Fruit fly (Drosophila melanogaster) whole organism, wandering third instar larva: ENCODE data around the gene Creld.
A peak's percentile ranks its signal among the peaks of the same experiment; 100 is the strongest.

Experiments used
- Abd-B ChIP-seq: fragments of >200 bp; optimal IDR thresholded peaks from 2 replicates; lab custom pipeline; 2017; ENCODE audit warnings: missing biosample characterization, missing genetic modification characterization
- CrebA ChIP-seq: fragments of 200-800 bp; sonication (Bioruptor generic); optimal IDR thresholded peaks from 2 replicates; lab custom pipeline; 2016; ENCODE audit warnings: missing biosample characterization, mild to moderate bottlenecking, missing genetic modification characterization, borderline replicate concordance
- Dfd ChIP-seq: fragments of >200 bp; optimal IDR thresholded peaks from 2 replicates; lab custom pipeline; 2017; ENCODE audit warnings: missing biosample characterization, missing genetic modification characterization
- Dif ChIP-seq: fragments of 200-275, 200-300 bp; sonication (Bioruptor generic); optimal IDR thresholded peaks from 2 replicates; lab custom pipeline; 2018; ENCODE audit warnings: missing biosample characterization, missing genetic modification characterization; ENCODE audit not compliant: partially characterized antibody
- GATAd ChIP-seq: sonication (Bioruptor generic); optimal IDR thresholded peaks from 2 replicates; lab custom pipeline; 2016; ENCODE audit warnings: missing biosample characterization, missing genetic modification characterization
- Hnf4 ChIP-seq: fragments of 200-800 bp; sonication (Bioruptor generic); optimal IDR thresholded peaks from 2 replicates; lab custom pipeline; 2016; ENCODE audit warnings: missing biosample characterization, mild to moderate bottlenecking, missing genetic modification characterization
- Hr78 ChIP-seq: fragments of >200 bp; optimal IDR thresholded peaks from 2 replicates; lab custom pipeline; 2017; ENCODE audit warnings: missing biosample characterization, missing genetic modification characterization
- Hr83 ChIP-seq: fragments of 200-300 bp; sonication (Bioruptor generic); optimal IDR thresholded peaks from 2 replicates; lab custom pipeline; 2016; ENCODE audit warnings: missing biosample characterization, mild to moderate bottlenecking, missing genetic modification characterization, moderate library complexity; ENCODE audit not compliant: poor library complexity, severe bottlenecking
- Jra ChIP-seq: sonication (Bioruptor generic); optimal IDR thresholded peaks from 2 replicates; lab custom pipeline; 2016; ENCODE audit warnings: missing biosample characterization, missing genetic modification characterization
- Myc ChIP-seq: fragments of >200 bp; optimal IDR thresholded peaks from 2 replicates; lab custom pipeline; 2017
- N ChIP-seq: fragments of >200 bp; optimal IDR thresholded peaks from 2 replicates; lab custom pipeline; 2018; ENCODE audit warnings: missing biosample characterization, missing external identifiers, missing genetic modification characterization
- OdsH ChIP-seq: fragments of 200-800 bp; sonication (Bioruptor generic); optimal IDR thresholded peaks from 2 replicates; lab custom pipeline; 2016; ENCODE audit warnings: missing biosample characterization, mild to moderate bottlenecking, missing genetic modification characterization
- Rel ChIP-seq, 2 experiments: fragments of 200-800 bp; sonication (Bioruptor generic) in 1 of 2; optimal IDR thresholded peaks; 2 replicates in 1 of 2; 3 replicates in 1 of 2; lab custom pipeline; 2016 to 2019; ENCODE audit warnings: mild to moderate bottlenecking in 2 of 2, missing biosample characterization in 2 of 2, missing genetic modification characterization in 2 of 2, moderate library complexity in 1 of 2
- Sp1 ChIP-seq: fragments of 200-800 bp; sonication (Bioruptor generic); optimal IDR thresholded peaks from 3 replicates; lab custom pipeline; 2019; ENCODE audit warnings: missing biosample characterization, mild to moderate bottlenecking, missing genetic modification characterization, moderate library complexity
- br ChIP-seq: fragments of 200-800 bp; sonication (Bioruptor generic); optimal IDR thresholded peaks from 2 replicates; lab custom pipeline; 2016; ENCODE audit warnings: missing biosample characterization, missing genetic modification characterization
- dl ChIP-seq, 2 experiments: fragments of 175-275, 200-275 bp in 1 of 2; fragments of 200-275 bp in 1 of 2; sonication (Bioruptor generic); optimal IDR thresholded peaks; lab custom pipeline; 2018; ENCODE audit warnings: mild to moderate bottlenecking in 2 of 2, missing biosample characterization in 2 of 2, missing genetic modification characterization in 2 of 2, moderate library complexity in 2 of 2; ENCODE audit not compliant: partially characterized antibody in 2 of 2, insufficient read depth in 1 of 2
- dmrt93B ChIP-seq: fragments of 200-800 bp; sonication (Bioruptor generic); optimal IDR thresholded peaks from 2 replicates; lab custom pipeline; 2018; ENCODE audit warnings: missing biosample characterization, mild to moderate bottlenecking, missing genetic modification characterization
- dsf ChIP-seq: sonication (Bioruptor generic); optimal IDR thresholded peaks from 2 replicates; lab custom pipeline; 2016; ENCODE audit warnings: missing biosample characterization, missing genetic modification characterization, borderline replicate concordance
- foxo ChIP-seq, 2 experiments: fragments of 200-800 bp; sonication (Bioruptor generic); optimal IDR thresholded peaks; 2 replicates in 1 of 2; 3 replicates in 1 of 2; lab custom pipeline; 2016 to 2017; ENCODE audit warnings: missing biosample characterization in 2 of 2, missing genetic modification characterization in 2 of 2
- fru ChIP-seq: fragments of 200-800 bp; sonication (Bioruptor generic); optimal IDR thresholded peaks from 3 replicates; lab custom pipeline; 2016; ENCODE audit warnings: missing biosample characterization, mild to moderate bottlenecking, missing genetic modification characterization
- h ChIP-seq: fragments of 200-800 bp; sonication (Bioruptor generic); optimal IDR thresholded peaks from 3 replicates; lab custom pipeline; 2016; ENCODE audit warnings: missing biosample characterization, mild to moderate bottlenecking, missing genetic modification characterization
- lola ChIP-seq: fragments of >200 bp; optimal IDR thresholded peaks from 2 replicates; lab custom pipeline; 2017; ENCODE audit warnings: missing biosample characterization, missing genetic modification characterization
- psq ChIP-seq: fragments of 200-800 bp; sonication (Bioruptor generic); optimal IDR thresholded peaks from 3 replicates; lab custom pipeline; 2017; ENCODE audit warnings: missing biosample characterization, mild to moderate bottlenecking, missing genetic modification characterization, moderate library complexity
- rgr ChIP-seq: fragments of 200-800 bp; sonication (Bioruptor generic); optimal IDR thresholded peaks from 3 replicates; lab custom pipeline; 2016; ENCODE audit warnings: missing biosample characterization, mild to moderate bottlenecking, missing genetic modification characterization
- sage ChIP-seq: fragments of 200-800 bp; sonication (Bioruptor generic); optimal IDR thresholded peaks from 2 replicates; lab custom pipeline; 2016; ENCODE audit warnings: missing biosample characterization, mild to moderate bottlenecking, missing genetic modification characterization
- tai ChIP-seq: sonication (Bioruptor generic); optimal IDR thresholded peaks from 2 replicates; lab custom pipeline; 2016; ENCODE audit warnings: missing biosample characterization, missing genetic modification characterization
- usp ChIP-seq: fragments of >200 bp; optimal IDR thresholded peaks from 2 replicates; lab custom pipeline; 2017; ENCODE audit warnings: missing biosample characterization, missing genetic modification characterization
- woc ChIP-seq: sonication (Bioruptor generic); optimal IDR thresholded peaks from 2 replicates; lab custom pipeline; 2016; ENCODE audit warnings: missing biosample characterization, mild to moderate bottlenecking, missing genetic modification characterization

The Creld gene

dm6 chr2L:131466-132270 is 29.5 kb downstream of the Creld start, which contains the start of gene Gs1:
Gene Gs1 (plus strand): TSS chr2L:132077.
- no peak for TF ChIP-seq sage (GFP tag; lab: Kevin White, UChicago)
- TF ChIP-seq Dif (GFP tag; lab: Kevin White, UChicago), result peak; percentile 90
- peak; percentile 41 for TF ChIP-seq Hr83 (GFP tag; lab: Kevin White, UChicago)
- peak; percentile 43 for TF ChIP-seq br
- TF ChIP-seq rgr (GFP tag; lab: Kevin White, UChicago), result peak; percentile 45
- peak; percentile 66 to 89 for TF ChIP-seq dl (GFP tag; optimal IDR thresholded peaks at IDR 0.05; lab: Kevin White, UChicago; ENCODE audit: insufficient read depth in 1 of 2, partially characterized antibody in 2 of 2)
- no peak for TF ChIP-seq usp (GFP tag; lab: Kevin White, UChicago)
- TF ChIP-seq Jra (GFP tag; lab: Kevin White, UChicago), result no peak
- TF ChIP-seq Hnf4 (GFP tag; lab: Kevin White, UChicago), result peak; percentile 42
- TF ChIP-seq psq (GFP tag; lab: Kevin White, UChicago), result no peak
- TF ChIP-seq foxo (GFP tag; optimal IDR thresholded peaks at IDR 0.05; lab: Kevin White, UChicago), result peak in 1 of 2 experiments; percentile 15
- TF ChIP-seq Sp1, result peak; percentile 59
- TF ChIP-seq h, result peak; percentile 55
- TF ChIP-seq OdsH (GFP tag; lab: Kevin White, UChicago), result peak; percentile 14
- TF ChIP-seq Rel (GFP tag; optimal IDR thresholded peaks at IDR 0.05; lab: Kevin White, UChicago), result no peak
- peak; percentile 68 for TF ChIP-seq Rel (tag; optimal IDR thresholded peaks at IDR 0.05; lab: Kevin White, UChicago)

- TF ChIP-seq rgr (GFP tag; lab: Kevin White, UChicago) (no peak), Rel (GFP tag; optimal IDR thresholded peaks at IDR 0.05; lab: Kevin White, UChicago) (no peak), Rel (tag; optimal IDR thresholded peaks at IDR 0.05; lab: Kevin White, UChicago) (peak; percentile 22)
Observed at dm6 chr2L:134563-135382, 32.6 kb downstream of the Creld start.

DNA sequence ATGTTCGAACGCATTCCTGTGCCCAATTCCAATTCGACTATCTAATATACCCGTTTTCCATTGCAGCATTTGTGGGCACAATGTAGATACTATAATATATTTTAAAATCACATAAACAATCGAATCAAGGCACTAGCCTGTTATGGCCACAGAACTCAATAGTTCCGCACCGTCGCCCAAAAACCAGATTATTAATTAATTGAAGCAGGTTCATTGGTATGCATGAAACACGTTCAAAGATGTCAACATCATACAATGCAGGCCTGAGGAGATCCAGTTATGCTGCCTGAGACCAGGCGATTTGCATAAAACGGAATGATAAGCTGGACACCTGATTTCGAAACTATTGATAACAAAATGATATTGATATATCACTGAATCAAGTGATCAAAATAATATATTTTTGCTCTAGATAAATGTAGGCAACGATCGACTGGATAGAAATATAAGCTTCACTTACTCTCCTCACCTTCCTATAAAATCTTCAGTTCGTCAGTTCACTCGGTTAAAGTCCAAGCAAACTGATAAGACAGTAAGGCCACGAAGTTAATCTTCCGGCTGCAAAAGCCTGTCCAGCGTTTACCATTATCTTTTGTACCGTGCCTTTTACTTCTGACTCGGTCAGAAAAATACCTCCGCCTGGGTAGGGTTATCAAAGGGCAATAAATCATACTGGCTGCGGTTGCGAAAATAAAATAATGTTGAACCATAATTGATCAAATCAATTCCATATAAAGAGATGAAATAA is 33.4 kb downstream of the Creld start:
- TF ChIP-seq Hnf4 (GFP tag; lab: Kevin White, UChicago), result peak; percentile 62
- TF ChIP-seq Rel (GFP tag; optimal IDR thresholded peaks at IDR 0.05; lab: Kevin White, UChicago), result no peak
- peak; percentile 20 for TF ChIP-seq Rel (tag; optimal IDR thresholded peaks at IDR 0.05; lab: Kevin White, UChicago)
- no peak for TF ChIP-seq Myc
- TF ChIP-seq fru (GFP tag; lab: Kevin White, UChicago), result peak; percentile 47
- TF ChIP-seq rgr (GFP tag; lab: Kevin White, UChicago), result no peak
- TF ChIP-seq, all 38 proteins: peak for 3

- TF ChIP-seq dsf (no peak), Abd-B (no peak), N (GFP tag; lab: Kevin White, UChicago) (no peak), Jra (GFP tag; lab: Kevin White, UChicago) (no peak), dmrt93B (GFP tag; lab: Kevin White, UChicago) (no peak), rgr (GFP tag; lab: Kevin White, UChicago) (no peak), br (no peak), Myc (no peak), GATAd (GFP tag; lab: Kevin White, UChicago) (no peak), lola (GFP tag; lab: Kevin White, UChicago) (no peak), usp (GFP tag; lab: Kevin White, UChicago) (no peak), sage (GFP tag; lab: Kevin White, UChicago) (no peak), Dfd (no peak), Rel (GFP tag; optimal IDR thresholded peaks at IDR 0.05; lab: Kevin White, UChicago) (no peak), Rel (tag; optimal IDR thresholded peaks at IDR 0.05; lab: Kevin White, UChicago) (no peak), Hr78 (GFP tag; lab: Kevin White, UChicago) (no peak), foxo (GFP tag; optimal IDR thresholded peaks at IDR 0.05; lab: Kevin White, UChicago) (no peak), OdsH (GFP tag; lab: Kevin White, UChicago) (no peak), CrebA (no peak), woc (no peak), tai (GFP tag; lab: Kevin White, UChicago) (no peak)
- TF ChIP-seq, all 38 proteins: peak for 0
Observed at dm6 chr2L:136131-136426, 33.9 kb downstream of the Creld start.
